Worm (Caenorhabditis elegans) whole organism, late embryonic: ENCODE results near the gene F38B2.6.

Experiments
- ceh-30 ChIP-seq: fragments of 150-350 bp; optimal IDR thresholded peaks from 2 replicates; lab custom pipeline; 2014; ENCODE audit warnings: missing biosample characterization, missing genetic modification characterization
- fax-1 ChIP-seq: sonication (generic microtip); optimal IDR thresholded peaks from 2 replicates; lab custom pipeline; 2016; ENCODE audit warnings: missing genotype, missing genetic modification characterization, missing compliant biosample characterization
- unc-55 ChIP-seq: sonication (generic microtip); optimal IDR thresholded peaks from 2 replicates; lab custom pipeline; 2017; ENCODE audit warnings: missing biosample characterization, missing genetic modification reagents, missing genetic modification characterization

DNA sequence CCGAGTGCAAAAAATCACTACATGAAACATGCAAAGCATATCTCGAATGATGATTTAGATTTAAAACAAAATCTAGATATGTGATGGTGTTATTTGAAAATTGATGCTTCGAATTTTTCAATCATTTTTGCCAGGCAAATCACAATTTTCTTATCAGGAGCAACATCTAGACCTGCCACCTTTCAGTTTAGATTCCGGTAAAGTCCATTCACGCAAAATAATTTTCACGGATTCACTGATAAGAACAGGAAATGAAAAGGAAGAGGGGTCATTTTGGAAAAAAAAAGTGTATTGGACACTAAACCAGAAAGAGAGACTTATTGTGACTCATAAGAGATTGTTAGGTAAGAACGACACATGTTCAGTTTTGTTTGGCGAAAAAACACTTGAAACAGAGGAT, 29.1 kb downstream of the F38B2.6 start:
- TF ChIP-seq ceh-30 (tag; lab: Kevin White, UChicago) (no peak), fax-1 (tag; lab: Kevin White, UChicago) (no peak), unc-55 (no peak)
